Worm (Caenorhabditis elegans) whole organism, early embryonic: ENCODE results near the gene F25E5.5.

Source experiments
- aly-1 ChIP-seq: sonication (generic microtip); optimal IDR thresholded peaks from 2 replicates; lab custom pipeline; 2016; ENCODE audit warnings: missing genetic modification characterization, missing compliant biosample characterization
- ama-1 ChIP-seq: fragments of 150-350 bp; optimal IDR thresholded peaks from 2 replicates; lab custom pipeline; 2014
- ceh-13 ChIP-seq: fragments of 200-800 bp; sonication (Bioruptor generic); optimal IDR thresholded peaks from 2 replicates; lab custom pipeline; 2018; ENCODE audit warnings: mild to moderate bottlenecking, missing genetic modification characterization, missing compliant biosample characterization
- ets-7 ChIP-seq: sonication (generic microtip); optimal IDR thresholded peaks from 2 replicates; lab custom pipeline; 2016; ENCODE audit warnings: missing genotype, missing genetic modification characterization, missing compliant biosample characterization
- hmbx-1 ChIP-seq: sonication (generic microtip); optimal IDR thresholded peaks from 2 replicates; lab custom pipeline; 2016; ENCODE audit warnings: mild to moderate bottlenecking, missing genetic modification characterization, missing compliant biosample characterization
- hnd-1 ChIP-seq: sonication (generic microtip); optimal IDR thresholded peaks from 2 replicates; lab custom pipeline; 2016; ENCODE audit warnings: missing genetic modification characterization, missing compliant biosample characterization
- pes-1 ChIP-seq: fragments of 200-800 bp; sonication (Bioruptor generic); IDR thresholded peaks from 2 replicates; pipeline ENCODE4 v1.3.6; 2022; ENCODE audit warnings: missing genetic modification reagents, missing genetic modification characterization, missing compliant biosample characterization

- TF ChIP-seq aly-1 (tag; lab: Kevin White, UChicago) (no peak), ceh-13 (GFP tag; lab: Kevin White, UChicago) (no peak), hmbx-1 (tag; lab: Kevin White, UChicago) (no peak), ets-7 (tag; lab: Kevin White, UChicago) (no peak), ama-1 (lab: Kevin White, UChicago) (no peak), hnd-1 (tag; lab: Kevin White, UChicago) (no peak), pes-1 (GFP tag; lab: Robert Waterston, UW) (no peak)
Measured at ce11 chrV:7454236-7454635, 7.2 kb downstream of the F25E5.5 start, which contains the start of gene try-8.
